1 fruit fly cellular context compared by ENCODE assay signal in the genomic region with DNA sequence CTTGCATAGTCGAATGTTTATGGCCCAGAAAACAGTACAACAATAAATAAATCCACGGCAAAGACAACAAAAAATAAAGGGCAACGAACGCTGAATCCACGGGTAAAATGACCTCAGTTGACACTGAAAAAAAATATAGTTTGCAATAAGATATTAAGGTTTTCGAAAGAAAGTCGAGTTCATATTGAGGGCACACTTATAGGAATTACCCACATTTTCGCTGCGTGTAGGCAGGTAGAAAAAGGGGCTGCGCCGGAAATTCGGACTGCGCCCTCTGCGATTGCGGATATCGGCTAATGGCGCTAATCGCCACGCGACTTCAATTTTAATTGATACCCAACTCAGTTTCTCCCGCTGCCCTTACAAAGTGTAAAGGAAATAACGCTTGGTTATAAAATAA.
TF ChIP-seq lines count a peak whose summit lies in the region.

No protein-coding gene starts in this region.

TF ChIP-seq in whole organism, embryonic, 481 proteins besides CTCF, POLR2A, EP300 and RAD21 (continued from another document):
- TF ChIP-seq bbx (GFP tag; IDR thresholded peaks at IDR 0.05; lab: Robert Waterston, UW; ENCODE audit: partially characterized antibody), result no peak
- TF ChIP-seq CG1792 (GFP tag; optimal IDR thresholded peaks at IDR 0.05; lab: Kevin White, UChicago), result no peak
- no peak for TF ChIP-seq CG17186 (GFP tag; optimal IDR thresholded peaks at IDR 0.05; lab: Kevin White, UChicago)
- TF ChIP-seq row (GFP tag; IDR thresholded peaks at IDR 0.05; lab: Robert Waterston, UW), result peak; percentile 27; the same call in 1 of the 3 replicates
- TF ChIP-seq CG6689 (GFP tag; IDR thresholded peaks at IDR 0.05; lab: Robert Waterston, UW), result 0 out of 2 replicates have a peak, but pooled peaks have one; percentile 10
- peak; percentile 70 for TF ChIP-seq Ets65A (GFP tag; lab: Kevin White, UChicago)
- TF ChIP-seq CG7556 (GFP tag; optimal IDR thresholded peaks at IDR 0.05; lab: Kevin White, UChicago), result peak; percentile 8
